Fruit fly (Drosophila melanogaster) whole organism, embryonic: Measurements from ENCODE around the gene CG1024.

Experiments
- Asciz ChIP-seq: fragments of 200-800 bp; sonication (Bioruptor generic); optimal IDR thresholded peaks from 2 replicates; lab custom pipeline; 2017; ENCODE audit warnings: missing biosample characterization, mild to moderate bottlenecking, missing genetic modification characterization, missing genetic modification reagents
- CG10431 ChIP-seq: fragments of 200-800 bp; sonication (Bioruptor generic); optimal IDR thresholded peaks from 3 replicates; lab custom pipeline; 2018; ENCODE audit warnings: missing biosample characterization, mild to moderate bottlenecking, missing genetic modification characterization
- CG12071 ChIP-seq: fragments of 200-800 bp; sonication (Bioruptor generic); optimal IDR thresholded peaks from 3 replicates; lab custom pipeline; 2018; ENCODE audit warnings: missing biosample characterization, mild to moderate bottlenecking, missing genetic modification characterization
- CG13296 ChIP-seq: fragments of 200-800 bp; sonication (Bioruptor generic); optimal IDR thresholded peaks from 3 replicates; lab custom pipeline; 2018; ENCODE audit warnings: missing biosample characterization, mild to moderate bottlenecking, missing genetic modification characterization
- CG15011 ChIP-seq: fragments of 200-800 bp; sonication (Bioruptor generic); optimal IDR thresholded peaks from 3 replicates; lab custom pipeline; 2018; ENCODE audit warnings: missing biosample characterization, mild to moderate bottlenecking, missing genetic modification characterization
- CG15479 ChIP-seq: fragments of 200-800 bp; sonication (Bioruptor generic); optimal IDR thresholded peaks from 3 replicates; lab custom pipeline; 2019; ENCODE audit warnings: missing biosample characterization, mild to moderate bottlenecking, missing genetic modification characterization, moderate library complexity
- CG16863 ChIP-seq: fragments of 200-800 bp; sonication (Bioruptor generic); optimal IDR thresholded peaks from 3 replicates; lab custom pipeline; 2016; ENCODE audit warnings: missing biosample characterization, missing genetic modification characterization
- CG2129 ChIP-seq: fragments of 200-800 bp; sonication (Bioruptor generic); IDR thresholded peaks from 2 replicates; pipeline ENCODE4 v1.3.6; 2022; ENCODE audit warnings: missing biosample characterization, missing genetic modification characterization; ENCODE audit not compliant: partially characterized antibody
- CG2199 ChIP-seq: fragments of 200-800 bp; sonication (Bioruptor generic); IDR thresholded peaks from 3 replicates; pipeline ENCODE4 v1.3.6; 2022; ENCODE audit warnings: missing biosample characterization, missing genetic modification characterization
- CG2678 ChIP-seq: fragments of 200-800 bp; sonication (Bioruptor generic); optimal IDR thresholded peaks from 3 replicates; lab custom pipeline; 2019; ENCODE audit warnings: missing biosample characterization, mild to moderate bottlenecking, missing genetic modification characterization, moderate library complexity
- CG30020 ChIP-seq: fragments of 200-800 bp; optimal IDR thresholded peaks from 2 replicates; lab custom pipeline; 2019; ENCODE audit warnings: missing biosample characterization, mild to moderate bottlenecking, missing genetic modification characterization, moderate library complexity
- CG31224 ChIP-seq: fragments of 200-800 bp; sonication (Bioruptor generic); IDR thresholded peaks from 2 replicates; pipeline ENCODE4 v1.3.6; 2022; ENCODE audit warnings: missing biosample characterization, missing genetic modification characterization
- CG34376 ChIP-seq: fragments of 200-800 bp; sonication (Bioruptor generic); optimal IDR thresholded peaks from 2 replicates; lab custom pipeline; 2018; ENCODE audit warnings: missing biosample characterization, mild to moderate bottlenecking, missing genetic modification characterization
- CG3726 ChIP-seq: fragments of 200-800 bp; sonication (Bioruptor generic); IDR thresholded peaks from 3 replicates; pipeline ENCODE4, ENCODE4 v1.3.6; 2022; ENCODE audit warnings: missing biosample characterization, missing genetic modification characterization
- CG42726 ChIP-seq: fragments of 200-800 bp; sonication (Bioruptor generic); IDR thresholded peaks from 2 replicates; pipeline ENCODE4 v1.3.6; 2022; ENCODE audit warnings: missing biosample characterization, missing genetic modification characterization; ENCODE audit not compliant: partially characterized antibody
- CG4707 ChIP-seq: fragments of 200-800 bp; sonication (Bioruptor generic); optimal IDR thresholded peaks from 2 replicates; lab custom pipeline; 2018; ENCODE audit warnings: missing biosample characterization, mild to moderate bottlenecking, missing genetic modification characterization, moderate library complexity
- CG5180 ChIP-seq: fragments of 200-800 bp; sonication (Bioruptor generic); optimal IDR thresholded peaks from 3 replicates; lab custom pipeline; 2017; ENCODE audit warnings: missing biosample characterization, missing genetic modification characterization, mild to moderate bottlenecking, moderate library complexity, missing genetic modification reagents
- CG6272 ChIP-seq: fragments of 200-800 bp; sonication (Bioruptor generic); IDR thresholded peaks from 2 replicates; pipeline ENCODE4 v1.3.6; 2022; ENCODE audit warnings: missing biosample characterization, missing genetic modification characterization
- CG8478 ChIP-seq: fragments of >200 bp; optimal IDR thresholded peaks from 2 replicates; lab custom pipeline; 2018
- CTCF ChIP-seq: fragments of 200-800 bp; sonication (Bioruptor generic); optimal IDR thresholded peaks from 2 replicates; lab custom pipeline; 2017; ENCODE audit warnings: missing biosample characterization, mild to moderate bottlenecking, missing genetic modification characterization, moderate library complexity
- Hey ChIP-seq: fragments of 200-800 bp; sonication (Bioruptor generic); optimal IDR thresholded peaks from 3 replicates; lab custom pipeline; 2018; ENCODE audit warnings: missing biosample characterization, mild to moderate bottlenecking, missing genetic modification characterization
- Hr51 ChIP-seq, 2 experiments: fragments of 200-800 bp; sonication (Bioruptor generic); optimal IDR thresholded peaks; 2 replicates in 1 of 2; 3 replicates in 1 of 2; lab custom pipeline; 2016 to 2018; ENCODE audit warnings: missing biosample characterization in 2 of 2, missing genetic modification characterization in 2 of 2, mild to moderate bottlenecking in 1 of 2, moderate library complexity in 1 of 2
- Nf-YC ChIP-seq: fragments of 200-800 bp; optimal IDR thresholded peaks from 3 replicates; lab custom pipeline; 2019; ENCODE audit warnings: missing biosample characterization, mild to moderate bottlenecking, missing genetic modification characterization, moderate library complexity
- Oaz ChIP-seq: fragments of 200-800 bp; sonication (Bioruptor generic); IDR thresholded peaks from 2 replicates; pipeline ENCODE4 v1.3.6; 2022; ENCODE audit warnings: missing biosample characterization, missing genetic modification characterization
- Oli ChIP-seq: fragments of 200-800 bp; sonication (Bioruptor generic); optimal IDR thresholded peaks from 2 replicates; lab custom pipeline; 2018; ENCODE audit warnings: missing biosample characterization, mild to moderate bottlenecking, missing genetic modification characterization, moderate library complexity
- PHDP ChIP-seq: fragments of 200-800 bp; sonication (Bioruptor generic); optimal IDR thresholded peaks from 3 replicates; lab custom pipeline; 2018; ENCODE audit warnings: missing biosample characterization, mild to moderate bottlenecking, missing genetic modification characterization, moderate library complexity
- TFAM ChIP-seq: fragments of 200-800 bp; sonication (Bioruptor generic); optimal IDR thresholded peaks from 2 replicates; lab custom pipeline; 2017; ENCODE audit warnings: missing biosample characterization, missing genetic modification characterization, inconsistent platforms
- Trl ChIP-seq, 3 experiments: fragments of >200 bp in 2 of 3; fragments of 200-800 bp in 1 of 3; sonication (Bioruptor generic) in 1 of 3; optimal IDR thresholded peaks; 2 replicates in 1 of 3; 3 replicates in 2 of 3; lab custom pipeline; 2016 to 2017; ENCODE audit warnings: missing biosample characterization in 1 of 3, missing genetic modification characterization in 1 of 3
- Vsx1 ChIP-seq: fragments of 200-800 bp; sonication (Bioruptor generic); optimal IDR thresholded peaks from 2 replicates; lab custom pipeline; 2017; ENCODE audit warnings: missing biosample characterization, mild to moderate bottlenecking, missing genetic modification characterization, missing genetic modification reagents
- ase ChIP-seq: fragments of 200-800 bp; sonication (Bioruptor generic); IDR thresholded peaks from 3 replicates; pipeline ENCODE4 v1.3.6; 2022; ENCODE audit warnings: missing biosample characterization, missing genetic modification characterization
- ato ChIP-seq: fragments of 200-800 bp; sonication (Bioruptor generic); IDR thresholded peaks from 2 replicates; pipeline ENCODE4 v1.3.6; 2022; ENCODE audit warnings: missing biosample characterization, missing genetic modification characterization; ENCODE audit not compliant: partially characterized antibody
- cad ChIP-seq: fragments of >200 bp; optimal IDR thresholded peaks from 2 replicates; lab custom pipeline; 2017; ENCODE audit warnings: missing biosample characterization, missing genetic modification characterization
- cato ChIP-seq: fragments of 200-800 bp; sonication (Bioruptor generic); optimal IDR thresholded peaks from 2 replicates; lab custom pipeline; 2016; ENCODE audit warnings: missing biosample characterization, missing genetic modification characterization, borderline replicate concordance
- dan ChIP-seq: fragments of 200-800 bp; sonication (Bioruptor generic); IDR thresholded peaks from 2 replicates; pipeline ENCODE4 v1.3.6; 2022; ENCODE audit warnings: missing biosample characterization, missing genetic modification characterization
- dati ChIP-seq: fragments of 200-800 bp; sonication (Bioruptor generic); IDR thresholded peaks from 2 replicates; pipeline ENCODE4 v1.3.6; 2022; ENCODE audit warnings: missing biosample characterization, missing genetic modification characterization
- hkb ChIP-seq, 2 experiments: fragments of 200-800 bp in 1 of 2; fragments of >200 bp in 1 of 2; sonication (Bioruptor generic) in 1 of 2; IDR thresholded peaks in 1 of 2; optimal IDR thresholded peaks in 1 of 2; 2 replicates each; pipeline versions ENCODE4 v1.3.6 to Lab custom; 2017 to 2022; ENCODE audit warnings: missing biosample characterization in 1 of 2, missing genetic modification characterization in 1 of 2
- hth ChIP-seq: fragments of >200 bp; optimal IDR thresholded peaks from 2 replicates; lab custom pipeline; 2017; ENCODE audit warnings: inconsistent platforms
- lmd ChIP-seq: fragments of 200-800 bp; sonication (Bioruptor generic); IDR thresholded peaks from 2 replicates; pipeline ENCODE4 v1.3.6; 2022; ENCODE audit warnings: missing biosample characterization, missing genetic modification characterization
- pita ChIP-seq: fragments of 200-800 bp; sonication (Bioruptor generic); optimal IDR thresholded peaks from 2 replicates; lab custom pipeline; 2017; ENCODE audit warnings: missing biosample characterization, mild to moderate bottlenecking, missing genetic modification characterization
- pzg ChIP-seq: fragments of 200-800 bp; sonication (Bioruptor generic); optimal IDR thresholded peaks from 3 replicates; lab custom pipeline; 2018; ENCODE audit warnings: missing biosample characterization, mild to moderate bottlenecking, missing genetic modification characterization, moderate library complexity
- row ChIP-seq: fragments of 200-800 bp; sonication (Bioruptor generic); IDR thresholded peaks from 3 replicates; pipeline ENCODE4 v1.3.6; 2022; ENCODE audit warnings: missing biosample characterization, missing genetic modification characterization
- sd ChIP-seq: fragments of 200-800 bp; sonication (Bioruptor generic); optimal IDR thresholded peaks from 3 replicates; lab custom pipeline; 2018; ENCODE audit warnings: missing biosample characterization, mild to moderate bottlenecking, missing genetic modification characterization, moderate library complexity
- sens ChIP-seq: fragments of 200-800 bp; sonication (Bioruptor generic); peaks from one replicate; lab custom pipeline; 2016; ENCODE audit warnings: missing biosample characterization, missing genetic modification characterization
- unpg ChIP-seq: fragments of 200-800 bp; sonication (Bioruptor generic); optimal IDR thresholded peaks from 3 replicates; lab custom pipeline; 2018; ENCODE audit warnings: missing biosample characterization, mild to moderate bottlenecking, missing genetic modification characterization, moderate library complexity
- wdn ChIP-seq: fragments of 200-800 bp; sonication (Bioruptor generic); IDR thresholded peaks from 2 replicates; pipeline ENCODE4 v1.3.6; 2022; ENCODE audit warnings: missing biosample characterization, missing genetic modification characterization
- zen ChIP-seq: fragments of 200-800 bp; sonication (Bioruptor generic); optimal IDR thresholded peaks from 3 replicates; lab custom pipeline; 2018; ENCODE audit warnings: missing biosample characterization, mild to moderate bottlenecking, missing genetic modification characterization, moderate library complexity

Gene CG1024

dm6 chr3R:6399289-6399688 is 19.2 kb upstream of the CG1024 start:
- TF ChIP-seq cad, result peak; percentile 80
- no peak for TF ChIP-seq CG16863
- TF ChIP-seq CG4707 (GFP tag; lab: Kevin White, UChicago), result peak; percentile 17
- no peak for TF ChIP-seq cato (GFP tag; lab: Kevin White, UChicago)
- peak; percentile 4 for TF ChIP-seq unpg
- TF ChIP-seq CG6272 (GFP tag; lab: Robert Waterston, UW), result no peak
- no peak for TF ChIP-seq CG8478 (lab: Kevin White, UChicago)
- no peak for TF ChIP-seq dan (GFP tag; lab: Robert Waterston, UW)
- TF ChIP-seq Hey, result no peak
- peak; percentile 28 for TF ChIP-seq CG34376 (GFP tag; lab: Kevin White, UChicago)
- no peak for TF ChIP-seq pzg (GFP tag; lab: Kevin White, UChicago)
- TF ChIP-seq sens (GFP tag; lab: Kevin White, UChicago), result peak; percentile 26
- TF ChIP-seq Nf-YC (tag; lab: Kevin White, UChicago), result no peak
- no peak for TF ChIP-seq Oli (tag; lab: Kevin White, UChicago)
- peak; percentile 18 for TF ChIP-seq CG15011
- TF ChIP-seq CG2678, result peak; percentile 14
- TF ChIP-seq CG5180 (GFP tag; lab: Kevin White, UChicago), result peak; percentile 3
- peak; percentile 10 for TF ChIP-seq CTCF
- TF ChIP-seq CG3726 (GFP tag; lab: Robert Waterston, UW), result no peak
- peak in 1 of 2 experiments; percentile 23 for TF ChIP-seq Hr51 (GFP tag; optimal IDR thresholded peaks at IDR 0.05; lab: Kevin White, UChicago)
- peak; percentile 41 for TF ChIP-seq CG10431
- no peak for TF ChIP-seq hth (lab: Kevin White, UChicago)
- peak; percentile 78; the same call in 1 of the 3 replicates for TF ChIP-seq CG2199 (GFP tag; lab: Robert Waterston, UW)
- TF ChIP-seq TFAM (GFP tag; lab: Kevin White, UChicago), result no peak
- TF ChIP-seq row (GFP tag; lab: Robert Waterston, UW), result no peak
- TF ChIP-seq dati (GFP tag; lab: Robert Waterston, UW), result no peak
- TF ChIP-seq Trl (optimal IDR thresholded peaks at IDR 0.05; lab: Kevin White, UChicago), result no peak
- TF ChIP-seq Trl (GFP tag; optimal IDR thresholded peaks at IDR 0.05; lab: Kevin White, UChicago), result no peak
- TF ChIP-seq CG15479 (GFP tag; lab: Kevin White, UChicago), result peak; percentile 53
- TF ChIP-seq ase (GFP tag; lab: Robert Waterston, UW), result no peak
- TF ChIP-seq CG12071, result peak; percentile 46
- TF ChIP-seq wdn (GFP tag; lab: Robert Waterston, UW), result no peak
- TF ChIP-seq ato (GFP tag; lab: Robert Waterston, UW), result no peak
- no peak for TF ChIP-seq CG13296 (GFP tag; lab: Kevin White, UChicago)
- peak; percentile 54 for TF ChIP-seq zen (tag; lab: Kevin White, UChicago)
- no peak for TF ChIP-seq CG30020 (tag; lab: Kevin White, UChicago)
- TF ChIP-seq CG31224 (GFP tag; lab: Robert Waterston, UW), result peak; percentile 52; the same call in 1 of the 2 replicates
- no peak for TF ChIP-seq Asciz
- no peak for TF ChIP-seq CG2129
- TF ChIP-seq pita, result no peak
- no peak for TF ChIP-seq hkb (optimal IDR thresholded peaks at IDR 0.05; lab: Kevin White, UChicago)
- no peak for TF ChIP-seq hkb (GFP tag; IDR thresholded peaks at IDR 0.05; lab: Robert Waterston, UW)
- peak; percentile 51 for TF ChIP-seq Vsx1 (GFP tag; lab: Kevin White, UChicago)
- TF ChIP-seq Oaz (GFP tag; lab: Robert Waterston, UW), result no peak
- peak; percentile 20 for TF ChIP-seq PHDP
- TF ChIP-seq lmd (GFP tag; lab: Robert Waterston, UW), result no peak
- peak; percentile 46 for TF ChIP-seq sd (tag; lab: Kevin White, UChicago)
- no peak for TF ChIP-seq CG42726 (GFP tag; lab: Robert Waterston, UW)
- TF ChIP-seq, all 482 proteins: peak for 19
